Worm (Caenorhabditis elegans) whole organism, mixed stage, embryonic: ENCODE measurements around the gene zim-3.

Experiments
- drap-1 ChIP-seq: fragments of 200-800 bp; sonication (Bioruptor generic); optimal IDR thresholded peaks from 3 replicates; lab custom pipeline; 2018; ENCODE audit warnings: mild to moderate bottlenecking, missing genetic modification characterization, missing compliant biosample characterization
- elt-1 ChIP-seq: sonication (generic microtip); optimal IDR thresholded peaks from 2 replicates; lab custom pipeline; 2017; ENCODE audit warnings: missing genetic modification characterization, mild to moderate bottlenecking, missing compliant biosample characterization, antibody characterized with exemption, moderate library complexity, borderline replicate concordance; ENCODE audit not compliant: insufficient read depth
- lin-13 ChIP-seq: fragments of 150-350 bp; optimal IDR thresholded peaks from 2 replicates; lab custom pipeline; 2014; ENCODE audit warnings: missing biosample characterization, missing genetic modification characterization
- unc-62 ChIP-seq: fragments of 150-350 bp; optimal IDR thresholded peaks from 2 replicates; lab custom pipeline; 2014; ENCODE audit warnings: missing biosample characterization, missing genetic modification reagents, missing genetic modification characterization

ce11 chrIV:10578367-10578766, 19.9 kb downstream of the zim-3 start, which contains the start of gene lgc-43:
- no peak for TF ChIP-seq lin-13 (tag; lab: Kevin White, UChicago)
- no peak for TF ChIP-seq unc-62 (GFP tag; lab: Kevin White, UChicago)
- TF ChIP-seq drap-1, result no peak
- no peak for TF ChIP-seq elt-1
